Worm (Caenorhabditis elegans): ENCODE measurements around the gene C47D12.5.

The C47D12.5 gene

DNA sequence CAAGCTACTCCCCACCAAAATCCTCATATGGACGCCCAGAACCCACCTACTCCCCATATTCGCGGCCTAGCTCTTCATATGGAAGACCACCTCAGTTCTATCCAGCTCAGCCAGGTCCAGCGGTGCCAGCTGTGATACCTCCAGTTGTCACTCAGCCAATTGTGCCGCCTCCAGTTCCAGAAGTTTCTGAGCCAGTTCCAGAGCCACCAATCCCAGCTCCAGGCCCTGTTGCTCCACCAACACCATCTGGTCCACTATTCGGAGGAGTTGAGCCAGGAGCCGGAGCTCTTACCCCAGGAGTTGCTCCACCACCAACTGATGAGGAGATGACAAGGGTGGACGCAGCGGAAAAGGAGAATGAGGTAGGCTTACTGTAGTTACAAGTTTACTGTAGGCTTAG is 36.5 kb upstream of the C47D12.5 start:
- TF ChIP-seq tbx-8 (GFP tag; optimal IDR thresholded peaks at IDR 0.05) (no peak), cnd-1 (tag; optimal IDR thresholded peaks at IDR 0.05) (no peak), flh-1 (GFP tag; optimal IDR thresholded peaks at IDR 0.05) (no peak), unc-62 (GFP tag; optimal IDR thresholded peaks at IDR 0.05) (no peak), bed-3 (GFP tag; optimal IDR thresholded peaks at IDR 0.05) (no peak), ceh-83 (GFP tag; optimal IDR thresholded peaks at IDR 0.05) (no peak), mls-2 (tag; optimal IDR thresholded peaks at IDR 0.05) (no peak), ztf-11 (tag; optimal IDR thresholded peaks at IDR 0.05) (no peak), hlh-1 (tag; optimal IDR thresholded peaks at IDR 0.05) (no peak), snpc-4 (tag; optimal IDR thresholded peaks at IDR 0.05) (no peak), elt-1 (tag; optimal IDR thresholded peaks at IDR 0.05; ENCODE audit: borderline replicate concordance, insufficient read depth) (no peak), lsy-2 (tag; optimal IDR thresholded peaks at IDR 0.05) (no peak)

DNA sequence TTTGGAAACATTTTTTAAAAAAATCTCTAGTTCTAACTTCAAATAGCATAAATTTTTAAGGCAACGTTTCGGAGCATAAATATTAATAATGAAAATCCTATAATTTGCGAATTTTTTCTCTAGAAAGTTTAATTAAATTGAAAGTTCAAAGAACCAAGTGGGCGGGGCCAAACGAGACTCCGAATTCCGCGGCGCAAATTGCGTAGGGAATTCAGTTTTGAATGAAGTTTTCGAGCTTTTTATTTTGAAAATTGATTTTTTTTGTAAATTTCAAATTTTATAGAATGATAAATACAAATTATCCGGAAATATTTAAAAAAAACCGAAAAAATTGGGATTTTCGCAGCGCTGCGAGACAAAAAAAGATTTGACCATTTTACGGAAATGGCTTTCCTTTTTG is 35.7 kb upstream of the C47D12.5 start:
- TF ChIP-seq cnd-1 (tag; optimal IDR thresholded peaks at IDR 0.05) (no peak), elt-1 (tag; optimal IDR thresholded peaks at IDR 0.05; ENCODE audit: borderline replicate concordance, insufficient read depth) (no peak), flh-1 (GFP tag; optimal IDR thresholded peaks at IDR 0.05) (no peak), blmp-1 (tag; optimal IDR thresholded peaks at IDR 0.05) (no peak), sptf-1 (tag; optimal IDR thresholded peaks at IDR 0.05) (no peak), sem-2 (GFP tag; optimal IDR thresholded peaks at IDR 0.05) (no peak), unc-120 (tag; optimal IDR thresholded peaks at IDR 0.05; ENCODE audit: poor library complexity, severe bottlenecking) (no peak), hlh-1 (tag; optimal IDR thresholded peaks at IDR 0.05) (no peak), nhr-2 (tag; optimal IDR thresholded peaks at IDR 0.05) (no peak), zip-8 (tag; optimal IDR thresholded peaks at IDR 0.05) (no peak), bed-3 (GFP tag; optimal IDR thresholded peaks at IDR 0.05) (no peak), lsy-2 (tag; optimal IDR thresholded peaks at IDR 0.05) (no peak), ceh-83 (GFP tag; optimal IDR thresholded peaks at IDR 0.05) (no peak)

DNA sequence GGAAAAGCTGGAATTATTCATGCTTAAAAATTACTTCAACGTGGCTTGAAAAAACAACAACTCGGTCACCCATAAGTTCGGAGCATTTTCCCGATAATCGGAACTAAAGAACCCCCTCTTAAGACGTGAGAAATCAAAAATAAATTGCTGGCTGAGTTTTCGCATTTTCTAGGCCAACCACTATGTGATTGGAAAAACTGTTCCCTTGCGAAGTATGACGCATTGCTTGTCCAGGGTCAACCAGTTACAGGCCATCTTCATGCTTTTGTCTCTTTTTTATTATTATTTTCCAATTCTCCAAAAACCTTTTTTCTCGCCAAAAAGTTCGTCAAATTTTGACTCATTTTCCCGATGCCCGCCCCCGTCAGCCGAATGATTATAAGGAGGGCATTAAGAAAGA is 35.0 kb upstream of the C47D12.5 start, which contains the start of gene F13D12.3:
F13D12.3 (plus strand) TSS at position 301 of the 400 bp plus-strand sequence.
- TF ChIP-seq elt-3 (tag; optimal IDR thresholded peaks at IDR 0.05) (no peak), nhr-28 (tag; optimal IDR thresholded peaks at IDR 0.05) (no peak), ztf-11 (tag; optimal IDR thresholded peaks at IDR 0.05) (no peak), nhr-76 (tag; optimal IDR thresholded peaks at IDR 0.05) (no peak), nhr-12 (tag; optimal IDR thresholded peaks at IDR 0.05) (no peak), unc-62 (GFP tag; optimal IDR thresholded peaks at IDR 0.05) (no peak), ceh-43 (GFP tag; optimal IDR thresholded peaks at IDR 0.05) (no peak), blmp-1 (tag; optimal IDR thresholded peaks at IDR 0.05) (no peak), tbx-8 (GFP tag; optimal IDR thresholded peaks at IDR 0.05) (no peak), hlh-1 (tag; optimal IDR thresholded peaks at IDR 0.05) (no peak), nhr-237 (tag; optimal IDR thresholded peaks at IDR 0.05) (no peak), unc-120 (tag; optimal IDR thresholded peaks at IDR 0.05; ENCODE audit: poor library complexity, severe bottlenecking) (no peak), zip-8 (tag; optimal IDR thresholded peaks at IDR 0.05) (no peak), lin-13 (tag; optimal IDR thresholded peaks at IDR 0.05) (no peak)

ce11 chrII:11719533-11719932 is 34.5 kb upstream of the C47D12.5 start:
- TF ChIP-seq tbx-8 (GFP tag; optimal IDR thresholded peaks at IDR 0.05), result no peak
- no peak for TF ChIP-seq ceh-83 (GFP tag; optimal IDR thresholded peaks at IDR 0.05)
- TF ChIP-seq nhr-12 (tag; optimal IDR thresholded peaks at IDR 0.05), result no peak
- TF ChIP-seq cnd-1 (tag; optimal IDR thresholded peaks at IDR 0.05), result no peak
- TF ChIP-seq mab-5 (tag; optimal IDR thresholded peaks at IDR 0.05), result no peak
- TF ChIP-seq ham-2 (GFP tag; optimal IDR thresholded peaks at IDR 0.05), result no peak
- TF ChIP-seq unc-62 (GFP tag; optimal IDR thresholded peaks at IDR 0.05), result no peak
- no peak for TF ChIP-seq unc-39 (tag; optimal IDR thresholded peaks at IDR 0.05)
- TF ChIP-seq pha-4 (tag; optimal IDR thresholded peaks at IDR 0.05), result no peak
- TF ChIP-seq blmp-1 (tag; optimal IDR thresholded peaks at IDR 0.05), result no peak
- TF ChIP-seq zip-8 (tag; optimal IDR thresholded peaks at IDR 0.05), result no peak
- TF ChIP-seq elt-3 (tag; optimal IDR thresholded peaks at IDR 0.05), result no peak
- TF ChIP-seq nhr-237 (tag; optimal IDR thresholded peaks at IDR 0.05), result no peak
- no peak for TF ChIP-seq lsy-2 (tag; optimal IDR thresholded peaks at IDR 0.05)

DNA sequence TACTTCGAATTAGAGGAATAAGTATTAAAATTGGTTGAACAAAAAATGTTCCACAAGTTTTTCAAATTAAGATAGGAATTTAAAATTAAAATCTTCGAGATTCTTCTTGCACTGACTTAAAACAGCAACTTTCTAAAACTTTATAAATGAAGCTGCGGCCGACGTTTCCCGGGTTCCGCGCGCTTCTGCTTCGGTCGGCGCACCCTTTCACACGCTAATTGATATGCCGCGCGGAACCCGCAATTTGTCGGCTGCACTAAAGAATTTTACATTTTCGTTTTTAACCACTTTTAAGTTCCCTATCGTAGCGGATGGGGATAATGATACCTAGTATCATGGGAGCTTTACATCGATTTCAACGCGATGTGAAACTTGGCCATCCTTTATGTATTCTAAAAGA is 29.7 kb upstream of the C47D12.5 start:
- no peak for TF ChIP-seq lin-13 (tag; optimal IDR thresholded peaks at IDR 0.05)
- TF ChIP-seq ces-1 (GFP tag; optimal IDR thresholded peaks at IDR 0.05), result no peak
- TF ChIP-seq snpc-4 (tag; optimal IDR thresholded peaks at IDR 0.05), result no peak
